Worm (Caenorhabditis elegans) whole organism, L3 larva: ENCODE measurements around the gene nspb-1.

Source experiments
- ZK546.5 ChIP-seq: sonication (generic microtip); optimal IDR thresholded peaks from 2 replicates; lab custom pipeline; 2017; ENCODE audit warnings: missing biosample characterization, missing genetic modification characterization
- aly-2 ChIP-seq: fragments of 150-350 bp; optimal IDR thresholded peaks from 2 replicates; lab custom pipeline; 2014; ENCODE audit warnings: missing biosample characterization, missing genetic modification characterization
- ama-1 ChIP-seq: fragments of 150-350 bp; optimal IDR thresholded peaks from 2 replicates; lab custom pipeline; 2018
- ceh-16 ChIP-seq: sonication (generic microtip); optimal IDR thresholded peaks from 2 replicates; lab custom pipeline; 2017; ENCODE audit warnings: missing biosample characterization, missing genetic modification characterization
- ceh-28 ChIP-seq: fragments of 150-350 bp; optimal IDR thresholded peaks from 2 replicates; lab custom pipeline; 2014; ENCODE audit warnings: missing biosample characterization, missing genetic modification reagents, missing genetic modification characterization
- ceh-82 ChIP-seq: fragments of 150-350 bp; optimal IDR thresholded peaks from 2 replicates; lab custom pipeline; 2014; ENCODE audit warnings: missing biosample characterization, missing genetic modification characterization
- daf-12 ChIP-seq: fragments of 150-350 bp; optimal IDR thresholded peaks from 2 replicates; lab custom pipeline; 2014; ENCODE audit warnings: missing biosample characterization, missing genetic modification reagents, missing genetic modification characterization
- egl-27 ChIP-seq: sonication (generic microtip); optimal IDR thresholded peaks from 4 replicates; lab custom pipeline; 2017; ENCODE audit warnings: missing biosample characterization, missing genetic modification reagents, missing genetic modification characterization
- egl-5 ChIP-seq: fragments of 150-350 bp; optimal IDR thresholded peaks from 2 replicates; lab custom pipeline; 2017; ENCODE audit warnings: missing biosample characterization, missing genetic modification reagents, missing genetic modification characterization, inconsistent platforms
- elt-1 ChIP-seq: fragments of 150-350 bp; optimal IDR thresholded peaks from 2 replicates; lab custom pipeline; 2014; ENCODE audit warnings: missing biosample characterization, missing genetic modification characterization
- elt-2 ChIP-seq: sonication (generic microtip); optimal IDR thresholded peaks from 2 replicates; lab custom pipeline; 2016; ENCODE audit warnings: missing genetic modification reagents, mild to moderate bottlenecking, missing genetic modification characterization, missing compliant biosample characterization
- elt-3 ChIP-seq, 3 experiments: fragments of 150-350 bp in 1 of 3; sonication (generic microtip) in 2 of 3; optimal IDR thresholded peaks; 2 replicates in 2 of 3; 4 replicates in 1 of 3; lab custom pipeline; 2014 to 2017; ENCODE audit warnings: missing biosample characterization in 3 of 3, missing genetic modification characterization in 3 of 3
- eor-1 ChIP-seq, 2 experiments: fragments of 150-350 bp; optimal IDR thresholded peaks; 2 replicates each; lab custom pipeline; 2014 to 2018; ENCODE audit warnings: missing biosample characterization in 2 of 2, missing genetic modification characterization in 2 of 2
- fkh-10 ChIP-seq: sonication (generic microtip); optimal IDR thresholded peaks from 2 replicates; lab custom pipeline; 2017; ENCODE audit warnings: missing biosample characterization, missing genetic modification reagents, missing genetic modification characterization
- fkh-2 ChIP-seq: fragments of 150-350 bp; optimal IDR thresholded peaks from 2 replicates; lab custom pipeline; 2014; ENCODE audit warnings: missing biosample characterization, missing genetic modification reagents, missing genetic modification characterization
- fos-1 ChIP-seq: fragments of 150-350 bp; optimal IDR thresholded peaks from 2 replicates; lab custom pipeline; 2014; ENCODE audit warnings: missing biosample characterization, missing genetic modification characterization
- hmg-11 ChIP-seq: sonication (generic microtip); optimal IDR thresholded peaks from 2 replicates; lab custom pipeline; 2016; ENCODE audit warnings: missing genetic modification characterization, missing compliant biosample characterization
- jun-1 ChIP-seq: fragments of 150-350 bp; optimal IDR thresholded peaks from 2 replicates; lab custom pipeline; 2014; ENCODE audit warnings: missing biosample characterization, missing genetic modification reagents, missing genetic modification characterization
- lin-15B ChIP-seq: fragments of 150-350 bp; optimal IDR thresholded peaks from 2 replicates; lab custom pipeline; 2014; ENCODE audit warnings: missing biosample characterization, missing genetic modification characterization
- lin-39 ChIP-seq: fragments of 150-350 bp; optimal IDR thresholded peaks from 2 replicates; lab custom pipeline; 2018; ENCODE audit warnings: missing biosample characterization, missing genetic modification reagents, missing genetic modification characterization
- lsy-12 ChIP-seq: sonication (generic microtip); optimal IDR thresholded peaks from 2 replicates; lab custom pipeline; 2016; ENCODE audit warnings: mild to moderate bottlenecking, missing genetic modification characterization, missing compliant biosample characterization
- mdl-1 ChIP-seq: fragments of 150-350 bp; optimal IDR thresholded peaks from 2 replicates; lab custom pipeline; 2014; ENCODE audit warnings: missing biosample characterization, missing genetic modification characterization
- mml-1 ChIP-seq: fragments of 150-350 bp; sonication (generic microtip); optimal IDR thresholded peaks from 3 replicates; lab custom pipeline; 2014; ENCODE audit warnings: missing biosample characterization, missing genetic modification characterization
- nfya-1 ChIP-seq: sonication (generic microtip); optimal IDR thresholded peaks from 2 replicates; lab custom pipeline; 2017; ENCODE audit warnings: missing genetic modification characterization, mild to moderate bottlenecking, missing compliant biosample characterization, antibody characterized with exemption, moderate library complexity; ENCODE audit not compliant: insufficient read depth
- nhr-11 ChIP-seq: fragments of 150-350 bp; optimal IDR thresholded peaks from 2 replicates; lab custom pipeline; 2014; ENCODE audit warnings: missing biosample characterization, missing genetic modification characterization
- nhr-12 ChIP-seq: fragments of 150-350 bp; optimal IDR thresholded peaks from 2 replicates; lab custom pipeline; 2014; ENCODE audit warnings: missing biosample characterization, missing genetic modification characterization
- nhr-23 ChIP-seq: fragments of 150-350 bp; optimal IDR thresholded peaks from 2 replicates; lab custom pipeline; 2014; ENCODE audit warnings: missing biosample characterization, missing genetic modification reagents, missing genetic modification characterization
- nhr-237 ChIP-seq: fragments of 150-350 bp; optimal IDR thresholded peaks from 2 replicates; lab custom pipeline; 2014; ENCODE audit warnings: missing biosample characterization, missing genetic modification characterization
- nhr-25 ChIP-seq: sonication (generic microtip); optimal IDR thresholded peaks from 2 replicates; lab custom pipeline; 2017; ENCODE audit warnings: missing biosample characterization, missing genetic modification characterization
- nhr-28 ChIP-seq: fragments of 150-350 bp; optimal IDR thresholded peaks from 2 replicates; lab custom pipeline; 2014; ENCODE audit warnings: missing biosample characterization, missing genetic modification characterization
- nhr-43 ChIP-seq: sonication (generic microtip); optimal IDR thresholded peaks from 2 replicates; lab custom pipeline; 2016; ENCODE audit warnings: mild to moderate bottlenecking, missing genetic modification characterization, missing compliant biosample characterization; ENCODE audit not compliant: poor library complexity, severe bottlenecking
- nhr-76 ChIP-seq: fragments of 150-350 bp; sonication (generic microtip); optimal IDR thresholded peaks from 5 replicates; lab custom pipeline; 2014; ENCODE audit warnings: missing biosample characterization, missing genetic modification characterization
- nhr-77 ChIP-seq: fragments of 150-350 bp; optimal IDR thresholded peaks from 2 replicates; lab custom pipeline; 2014; ENCODE audit warnings: missing biosample characterization, missing genetic modification characterization
- pha-4 ChIP-seq: fragments of 150-350 bp; optimal IDR thresholded peaks from 2 replicates; lab custom pipeline; 2014; ENCODE audit warnings: missing biosample characterization, missing genetic modification reagents, missing genetic modification characterization
- pqm-1 ChIP-seq: fragments of 150-350 bp; optimal IDR thresholded peaks from 2 replicates; lab custom pipeline; 2017; ENCODE audit warnings: missing biosample characterization, missing genetic modification characterization, inconsistent platforms
- sea-2 ChIP-seq: fragments of 150-350 bp; sonication (generic microtip); optimal IDR thresholded peaks from 4 replicates; lab custom pipeline; 2014; ENCODE audit warnings: missing biosample characterization, missing genetic modification reagents, missing genetic modification characterization
- skn-1 ChIP-seq: fragments of 150-350 bp; optimal IDR thresholded peaks from 2 replicates; lab custom pipeline; 2014; ENCODE audit warnings: missing biosample characterization, missing genetic modification characterization
- snpc-4 ChIP-seq: fragments of 150-350 bp; optimal IDR thresholded peaks from 2 replicates; lab custom pipeline; 2014; ENCODE audit warnings: missing biosample characterization, missing genetic modification characterization
- tbx-2 ChIP-seq: sonication (generic microtip); optimal IDR thresholded peaks from 2 replicates; lab custom pipeline; 2016; ENCODE audit warnings: mild to moderate bottlenecking, missing genetic modification characterization, missing compliant biosample characterization
- unc-39 ChIP-seq: sonication (generic microtip); optimal IDR thresholded peaks from 4 replicates; lab custom pipeline; 2017; ENCODE audit warnings: missing biosample characterization, missing genetic modification characterization
- unc-62 ChIP-seq: fragments of 150-350 bp; sonication (generic microtip); optimal IDR thresholded peaks from 4 replicates; lab custom pipeline; 2014; ENCODE audit warnings: missing biosample characterization, missing genetic modification reagents, missing genetic modification characterization
- zag-1 ChIP-seq: fragments of 150-350 bp; optimal IDR thresholded peaks from 2 replicates; lab custom pipeline; 2014; ENCODE audit warnings: missing biosample characterization, missing genetic modification characterization
- ztf-11 ChIP-seq: fragments of 150-350 bp; optimal IDR thresholded peaks from 2 replicates; lab custom pipeline; 2014; ENCODE audit warnings: missing biosample characterization, missing genetic modification characterization

The nspb-1 gene

DNA sequence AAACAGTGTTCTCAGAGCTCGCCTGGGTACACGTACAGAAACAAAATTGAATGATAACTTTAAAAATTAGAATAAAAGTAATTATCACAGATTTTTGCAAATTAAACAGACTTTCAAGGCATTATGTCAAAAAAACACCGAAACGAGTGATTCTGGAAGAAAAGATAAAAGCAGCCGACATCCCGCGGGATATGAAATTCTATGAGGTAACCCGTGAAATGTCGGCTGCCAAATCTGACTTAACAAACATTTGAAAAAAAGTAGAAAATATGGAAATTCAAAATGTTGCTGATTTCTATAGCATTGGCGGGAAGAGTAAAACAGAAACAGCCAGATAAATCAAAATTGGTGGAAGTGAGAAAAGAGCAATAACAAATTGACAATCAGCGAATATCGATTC is 25.3 kb downstream of the nspb-1 start:
- TF ChIP-seq snpc-4 (tag; lab: Kevin White, UChicago), result peak; percentile 44
- TF ChIP-seq tbx-2, result no peak
- TF ChIP-seq nhr-28 (tag; lab: Kevin White, UChicago), result no peak

DNA sequence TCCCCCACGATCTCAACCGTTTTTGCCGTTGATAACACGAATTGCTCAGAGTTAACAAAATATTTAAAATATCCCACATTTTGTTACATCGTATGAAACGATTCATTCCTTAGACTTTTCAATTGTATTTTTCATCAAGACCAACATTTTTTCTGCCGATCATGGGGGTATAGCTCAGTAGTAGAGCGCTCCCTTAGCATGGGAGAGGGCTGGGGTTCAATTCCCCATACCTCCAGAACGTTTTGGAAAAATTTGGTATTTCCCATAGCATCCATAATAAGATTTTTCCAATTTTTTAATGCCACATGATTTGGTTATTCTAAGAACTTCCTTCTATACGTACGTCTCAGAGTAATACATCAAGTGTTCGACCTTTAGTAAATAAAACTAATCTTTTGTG is 28.9 kb downstream of the nspb-1 start:
- peak; percentile 38 for TF ChIP-seq pha-4
- TF ChIP-seq mml-1 (tag; lab: Kevin White, UChicago), result no peak

DNA sequence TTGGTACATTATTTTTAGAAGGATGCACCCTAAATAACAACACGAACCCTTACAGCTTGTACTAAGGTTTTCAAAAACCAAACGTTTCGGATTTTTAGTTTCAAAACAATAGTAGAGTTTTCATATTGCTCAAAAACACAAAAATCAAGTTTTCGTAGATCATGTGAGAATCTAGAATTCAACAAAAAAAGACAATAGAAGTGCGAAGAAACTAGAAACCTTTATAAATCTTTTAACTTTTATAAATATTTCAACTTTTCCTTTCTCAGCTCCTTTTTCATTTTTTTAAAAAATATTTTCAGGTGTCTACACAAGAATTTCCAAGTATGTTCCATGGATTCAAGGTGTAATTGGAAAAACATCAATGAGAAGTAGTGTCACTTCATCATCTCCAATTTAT is 30.5 kb downstream of the nspb-1 start, which contains the start of gene best-9:
Gene best-9, plus strand, starts transcription at position 301 of the 400 bp plus-strand sequence.
- no peak for TF ChIP-seq fkh-10 (GFP tag; lab: Kevin White, UChicago)
- TF ChIP-seq tbx-2, result no peak
- TF ChIP-seq ztf-11 (tag; lab: Kevin White, UChicago), result no peak
- TF ChIP-seq nhr-12 (tag; lab: Kevin White, UChicago), result no peak
- no peak for TF ChIP-seq skn-1 (tag; lab: Kevin White, UChicago)
- TF ChIP-seq pha-4, result no peak
- TF ChIP-seq nfya-1 (tag; lab: Kevin White, UChicago), result no peak
- TF ChIP-seq nhr-23, result no peak
- TF ChIP-seq egl-5 (tag; lab: Kevin White, UChicago), result no peak
- no peak for TF ChIP-seq elt-2 (tag; lab: Kevin White, UChicago)
- TF ChIP-seq mdl-1 (tag; lab: Kevin White, UChicago), result no peak
- TF ChIP-seq fos-1 (tag; lab: Kevin White, UChicago), result no peak
- no peak for TF ChIP-seq ceh-28
- TF ChIP-seq lin-39 (tag; lab: Kevin White, UChicago), result no peak
- TF ChIP-seq pqm-1, result no peak
- TF ChIP-seq nhr-43 (tag; lab: Kevin White, UChicago), result no peak
- TF ChIP-seq ZK546.5 (tag; lab: Kevin White, UChicago), result no peak
- TF ChIP-seq nhr-25, result no peak

DNA sequence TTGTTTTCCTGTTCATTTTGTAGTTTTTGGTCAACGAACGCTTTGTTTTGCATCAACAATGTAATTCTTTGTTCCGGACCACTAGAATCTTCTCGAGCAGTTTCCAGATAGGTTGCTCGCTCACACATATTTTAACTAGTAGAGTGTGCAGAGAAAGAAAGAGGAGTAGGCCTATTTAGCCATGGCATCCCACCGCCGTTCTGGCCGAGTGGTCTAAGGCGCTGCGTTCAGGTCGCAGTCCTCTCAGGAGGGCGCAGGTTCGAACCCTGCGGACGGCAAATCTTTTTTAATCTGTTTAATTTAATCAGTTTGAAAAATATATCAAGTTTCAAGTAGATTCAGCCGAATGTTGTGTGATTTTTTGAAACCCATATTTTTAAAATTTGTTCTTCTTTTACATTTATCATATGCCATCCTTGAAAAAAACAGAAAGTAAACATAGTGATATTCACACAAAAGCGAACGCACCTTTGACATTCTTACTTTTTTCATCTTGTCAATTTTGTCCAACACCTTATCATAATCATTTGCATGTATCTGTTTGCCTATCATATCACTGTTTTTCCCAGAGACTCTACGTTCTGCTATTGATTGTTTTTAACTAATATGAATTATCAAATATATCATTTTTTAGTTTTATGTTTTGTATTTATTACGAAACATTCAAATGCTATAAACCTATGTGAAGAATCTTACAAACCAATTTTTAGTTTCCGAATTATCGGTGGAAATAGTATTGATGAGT is 34.1 kb downstream of the nspb-1 start, which contains the start of gene try-3:
Gene try-3, plus strand, starts transcription at position 532 of the 745 bp plus-strand sequence.
- TF ChIP-seq nhr-12 (tag; lab: Kevin White, UChicago), result no peak
- TF ChIP-seq mml-1 (tag; lab: Kevin White, UChicago), result no peak
- no peak for TF ChIP-seq fkh-2 (tag; lab: Kevin White, UChicago)
- no peak for TF ChIP-seq nhr-25
- TF ChIP-seq skn-1 (tag; lab: Kevin White, UChicago), result peak; percentile 33
- TF ChIP-seq elt-2 (tag; lab: Kevin White, UChicago), result peak; percentile 56
- TF ChIP-seq nhr-11 (tag; lab: Kevin White, UChicago), result no peak
- TF ChIP-seq zag-1 (tag; lab: Kevin White, UChicago), result no peak
- TF ChIP-seq ama-1, result no peak
- TF ChIP-seq elt-1 (tag; lab: Kevin White, UChicago), result no peak
- TF ChIP-seq nfya-1 (tag; lab: Kevin White, UChicago), result peak; percentile 71
- TF ChIP-seq nhr-43 (tag; lab: Kevin White, UChicago), result peak; percentile 76
- peak; percentile 88 for TF ChIP-seq lin-39 (tag; lab: Kevin White, UChicago)
- TF ChIP-seq hmg-11 (tag; lab: Kevin White, UChicago), result peak; percentile 77
- no peak for TF ChIP-seq nhr-237 (tag; lab: Kevin White, UChicago)
- TF ChIP-seq jun-1 (tag; lab: Kevin White, UChicago), result no peak
- peak; percentile 70 for TF ChIP-seq pha-4
- TF ChIP-seq mdl-1 (tag; lab: Kevin White, UChicago), result no peak
- TF ChIP-seq nhr-23, result peak; percentile 32
- TF ChIP-seq ceh-28, result no peak
- TF ChIP-seq nhr-28 (tag; lab: Kevin White, UChicago), result no peak
- peak; percentile 33 for TF ChIP-seq egl-27 (tag; lab: Kevin White, UChicago)
- no peak for TF ChIP-seq sea-2 (GFP tag; lab: Kevin White, UChicago)
- no peak for TF ChIP-seq ceh-16 (tag; lab: Kevin White, UChicago)
- no peak for TF ChIP-seq daf-12 (tag; lab: Kevin White, UChicago)
- no peak for TF ChIP-seq egl-5 (tag; lab: Kevin White, UChicago)
- TF ChIP-seq fkh-10 (GFP tag; lab: Kevin White, UChicago), result no peak
- no peak for TF ChIP-seq tbx-2
- no peak for TF ChIP-seq nhr-76 (tag; lab: Kevin White, UChicago)
- peak; percentile 43 for TF ChIP-seq pqm-1
- TF ChIP-seq snpc-4 (tag; lab: Kevin White, UChicago), result peak; percentile 58
- no peak for TF ChIP-seq ceh-82 (tag; lab: Kevin White, UChicago)
- TF ChIP-seq eor-1 (tag; optimal IDR thresholded peaks at IDR 0.05; lab: Kevin White, UChicago), result no peak
- peak in 1 of 3 experiments; percentile 63 for TF ChIP-seq elt-3 (tag; optimal IDR thresholded peaks at IDR 0.05; lab: Kevin White, UChicago)
- TF ChIP-seq fos-1 (tag; lab: Kevin White, UChicago), result no peak
- TF ChIP-seq aly-2 (tag; lab: Kevin White, UChicago), result no peak
- no peak for TF ChIP-seq unc-62 (GFP tag; lab: Kevin White, UChicago)
- TF ChIP-seq lsy-12 (tag; lab: Kevin White, UChicago), result peak; percentile 21
- no peak for TF ChIP-seq nhr-77 (tag; lab: Kevin White, UChicago)
- TF ChIP-seq lin-15B (tag; lab: Kevin White, UChicago), result peak; percentile 49
- no peak for TF ChIP-seq unc-39
- TF ChIP-seq ztf-11 (tag; lab: Kevin White, UChicago), result no peak
